Worm (Caenorhabditis elegans): ENCODE data around the gene eat-6.
A peak's percentile ranks its signal among the peaks of the same experiment; 100 is the strongest.

Gene eat-6

DNA sequence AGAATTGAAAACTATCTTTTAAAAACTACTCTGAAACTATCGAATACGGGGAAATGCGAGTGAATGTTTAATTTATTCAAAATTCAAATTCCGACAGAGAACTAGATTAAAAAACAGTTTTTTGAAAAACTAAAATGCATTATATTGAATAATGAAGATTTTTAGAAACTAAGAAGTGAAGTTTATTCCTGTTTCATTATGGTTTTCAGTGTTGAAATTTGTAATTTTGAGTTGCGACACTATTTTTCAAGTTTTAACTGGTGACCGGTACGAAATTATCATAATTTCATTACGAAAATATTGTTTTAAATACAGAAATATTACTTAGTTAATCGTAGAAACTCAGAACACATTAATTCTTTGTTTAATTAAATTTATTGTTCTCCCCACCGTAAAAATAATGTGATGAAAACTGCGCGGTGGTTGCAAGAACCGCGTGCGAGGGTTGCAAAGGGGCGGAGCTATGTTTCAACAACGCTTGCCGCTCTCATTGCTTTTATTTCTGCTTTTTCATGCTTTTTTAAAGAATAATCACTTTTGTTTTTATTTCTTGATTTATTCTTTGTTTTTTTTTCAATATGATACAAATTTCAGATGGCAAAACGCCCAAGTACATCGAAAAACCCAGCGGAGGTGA lies 46.4 kb upstream of the eat-6 start, which contains the start of gene him-17 (continued):
- TF ChIP-seq fkh-10 (GFP tag; optimal IDR thresholded peaks at IDR 0.05) (no peak), pha-4 (tag; optimal IDR thresholded peaks at IDR 0.05) (no peak), T23F11.4 (GFP tag; optimal IDR thresholded peaks at IDR 0.05) (no peak), unc-42 (tag; optimal IDR thresholded peaks at IDR 0.05) (peak; percentile 56), ceh-9 (tag; optimal IDR thresholded peaks at IDR 0.05) (no peak), rnt-1 (tag; optimal IDR thresholded peaks at IDR 0.05) (no peak), hlh-13 (GFP tag; optimal IDR thresholded peaks at IDR 0.05) (no peak), ceh-19 (GFP tag; optimal IDR thresholded peaks at IDR 0.05) (peak; percentile 49), elt-2 (tag; optimal IDR thresholded peaks at IDR 0.05) (peak; percentile 65), C38D4.7 (GFP tag; optimal IDR thresholded peaks at IDR 0.05) (peak; percentile 47), ceh-14 (tag; optimal IDR thresholded peaks at IDR 0.05) (peak; percentile 77), hlh-15 (tag; optimal IDR thresholded peaks at IDR 0.05) (peak; percentile 25), ceh-31 (tag; optimal IDR thresholded peaks at IDR 0.05) (peak; percentile 69), dve-1 (tag; optimal IDR thresholded peaks at IDR 0.05) (no peak), pqm-1 (tag; optimal IDR thresholded peaks at IDR 0.05) (no peak), ahr-1 (tag; optimal IDR thresholded peaks at IDR 0.05) (no peak), syd-9 (tag; optimal IDR thresholded peaks at IDR 0.05) (no peak), che-1 (tag; optimal IDR thresholded peaks at IDR 0.05) (peak; percentile 43), pag-3 (tag; optimal IDR thresholded peaks at IDR 0.05; ENCODE audit: borderline replicate concordance) (no peak), tbx-7 (tag; optimal IDR thresholded peaks at IDR 0.05) (no peak), ceh-34 (tag; optimal IDR thresholded peaks at IDR 0.05) (peak; percentile 45), C08G9.2 (tag; optimal IDR thresholded peaks at IDR 0.05) (peak; percentile 51), unc-86 (tag; optimal IDR thresholded peaks at IDR 0.05) (peak; percentile 27), F13H6.1 (tag; optimal IDR thresholded peaks at IDR 0.05) (no peak), ceh-22 (tag; optimal IDR thresholded peaks at IDR 0.05) (no peak), sox-4 (tag; optimal IDR thresholded peaks at IDR 0.05) (no peak), madf-2 (tag; optimal IDR thresholded peaks at IDR 0.05) (peak; percentile 20), ztf-16 (tag; optimal IDR thresholded peaks at IDR 0.05) (no peak), lin-11 (tag; optimal IDR thresholded peaks at IDR 0.05) (peak; percentile 42), pha-2 (tag; optimal IDR thresholded peaks at IDR 0.05) (peak; percentile 70), lim-6 (tag; optimal IDR thresholded peaks at IDR 0.05) (no peak)

DNA sequence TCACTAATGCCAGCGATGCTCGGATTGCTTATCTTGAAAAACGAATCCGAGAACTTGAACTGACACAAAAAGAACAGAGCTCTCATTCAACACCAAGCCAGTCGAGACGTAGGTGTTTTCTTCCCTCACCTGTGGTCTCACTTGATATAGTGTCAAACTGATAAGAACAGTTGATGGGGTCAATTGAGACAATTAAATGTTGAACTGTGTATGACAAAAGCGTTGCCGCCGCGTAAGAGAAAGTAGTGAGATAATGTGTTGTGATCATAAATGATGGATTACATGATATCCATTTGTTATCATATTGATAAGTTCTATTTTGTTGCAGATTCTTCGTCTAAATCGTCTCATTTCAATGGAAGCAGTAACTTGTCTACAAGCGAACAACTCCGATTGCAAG lies 43.9 kb upstream of the eat-6 start:
- no peak for TF ChIP-seq unc-86 (tag; optimal IDR thresholded peaks at IDR 0.05)
- no peak for TF ChIP-seq ceh-48 (tag; optimal IDR thresholded peaks at IDR 0.05)
- TF ChIP-seq ahr-1 (tag; optimal IDR thresholded peaks at IDR 0.05), result no peak
- TF ChIP-seq ceh-45 (GFP tag; IDR thresholded peaks at IDR 0.05), result no peak
- TF ChIP-seq elt-2 (tag; optimal IDR thresholded peaks at IDR 0.05), result peak; percentile 23

DNA sequence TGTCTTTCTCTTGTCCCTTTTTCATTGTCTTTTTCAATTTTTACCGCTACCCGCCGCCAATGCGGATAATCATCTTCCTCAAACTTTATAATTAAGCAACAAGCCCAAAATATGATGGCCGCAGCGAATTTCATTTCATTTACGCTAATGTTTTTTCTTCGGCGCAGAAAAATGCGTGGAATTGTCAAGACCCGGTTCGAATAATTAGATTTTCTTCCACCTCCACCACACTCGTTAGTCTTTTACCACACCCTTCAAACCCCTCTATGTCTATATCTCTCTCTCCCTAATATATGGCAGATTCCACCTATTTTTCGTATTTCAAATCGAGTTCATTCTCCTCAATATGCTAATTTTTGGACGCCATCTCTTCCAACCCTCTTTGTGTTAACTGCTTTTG lies 40.7 kb upstream of the eat-6 start:
- TF ChIP-seq syd-9 (tag; optimal IDR thresholded peaks at IDR 0.05) (no peak), unc-86 (tag; optimal IDR thresholded peaks at IDR 0.05) (no peak), npax-4 (tag; optimal IDR thresholded peaks at IDR 0.05) (no peak), hlh-15 (tag; optimal IDR thresholded peaks at IDR 0.05) (no peak), odd-2 (tag; optimal IDR thresholded peaks at IDR 0.05) (no peak), ceh-31 (tag; optimal IDR thresholded peaks at IDR 0.05) (peak; percentile 0), hlh-13 (GFP tag; optimal IDR thresholded peaks at IDR 0.05) (no peak), nhr-232 (tag; optimal IDR thresholded peaks at IDR 0.05) (no peak), tbx-2 (tag; optimal IDR thresholded peaks at IDR 0.05) (no peak), lin-11 (tag; optimal IDR thresholded peaks at IDR 0.05) (no peak), ceh-14 (tag; optimal IDR thresholded peaks at IDR 0.05) (peak; percentile 32), unc-42 (tag; optimal IDR thresholded peaks at IDR 0.05) (peak; percentile 74), fkh-6 (tag; optimal IDR thresholded peaks at IDR 0.05) (no peak), elt-4 (tag; optimal IDR thresholded peaks at IDR 0.05) (no peak), che-1 (tag; optimal IDR thresholded peaks at IDR 0.05) (no peak), nhr-11 (tag; optimal IDR thresholded peaks at IDR 0.05) (no peak), K09A11.1 (tag; optimal IDR thresholded peaks at IDR 0.05; ENCODE audit: insufficient read depth) (no peak)

Measured in whole organism, late embryonic.